Worm (Caenorhabditis elegans) whole organism, L1 larva: ENCODE data around the gene hum-2.
"Not testable (repeated sequence)": the region's sequence is repeated elsewhere in the genome, so short reads cannot be mapped to it uniquely, and the experiment has no call there.

Experiments used
- C16A3.4 ChIP-seq: fragments of 150-350 bp; optimal IDR thresholded peaks from 2 replicates; lab custom pipeline; 2014; ENCODE audit warnings: missing biosample characterization, missing genetic modification characterization
- alr-1 ChIP-seq: fragments of 200-800 bp; sonication (Bioruptor generic); optimal IDR thresholded peaks from 2 replicates; lab custom pipeline; 2018; ENCODE audit warnings: borderline replicate concordance, mild to moderate bottlenecking, missing genetic modification characterization, missing compliant biosample characterization
- blmp-1 ChIP-seq: fragments of 150-350 bp; optimal IDR thresholded peaks from 2 replicates; lab custom pipeline; 2014; ENCODE audit warnings: missing biosample characterization, missing genetic modification characterization
- ceh-8 ChIP-seq: fragments of 200-800 bp; sonication (Bioruptor generic); optimal IDR thresholded peaks from 2 replicates; lab custom pipeline; 2018; ENCODE audit warnings: mild to moderate bottlenecking, missing genetic modification characterization, moderate library complexity, missing compliant biosample characterization
- ceh-88 ChIP-seq: fragments of 200-800 bp; sonication (Bioruptor generic); IDR thresholded peaks from 2 replicates; pipeline ENCODE4 v1.3.6; 2022; ENCODE audit warnings: missing genetic modification characterization, missing compliant biosample characterization
- ces-1 ChIP-seq: fragments of 150-350 bp; optimal IDR thresholded peaks from 2 replicates; lab custom pipeline; 2014; ENCODE audit warnings: missing biosample characterization, missing genetic modification reagents, missing genetic modification characterization
- dpl-1 ChIP-seq, 3 experiments: fragments of 150-350 bp in 2 of 3; sonication (generic microtip) in 1 of 3; optimal IDR thresholded peaks; 2 replicates each; lab custom pipeline; 2014 to 2017; ENCODE audit warnings: missing biosample characterization in 3 of 3, missing genetic modification characterization in 3 of 3, missing genetic modification reagents in 3 of 3
- efl-1 ChIP-seq, 4 experiments: fragments of 150-350 bp; optimal IDR thresholded peaks in 3 of 4; peaks in 1 of 4; 1 replicate in 1 of 4; 2 replicates in 3 of 4; lab custom pipeline; 2014; ENCODE audit warnings: missing biosample characterization in 2 of 4, missing genetic modification characterization in 2 of 4, missing genetic modification reagents in 2 of 4
- egl-27 ChIP-seq, 2 experiments: fragments of 150-350 bp in 1 of 2; sonication (generic microtip); optimal IDR thresholded peaks; 3 replicates each; lab custom pipeline; 2017 to 2018; ENCODE audit warnings: missing biosample characterization in 2 of 2, missing genetic modification characterization in 2 of 2, missing genetic modification reagents in 2 of 2
- elt-2 ChIP-seq: sonication (generic microtip); optimal IDR thresholded peaks from 2 replicates; lab custom pipeline; 2016; ENCODE audit warnings: missing genetic modification characterization, mild to moderate bottlenecking, inconsistent platforms, missing compliant biosample characterization, missing genetic modification reagents
- fos-1 ChIP-seq: fragments of 150-350 bp; optimal IDR thresholded peaks from 2 replicates; lab custom pipeline; 2014; ENCODE audit warnings: missing biosample characterization, missing genetic modification characterization
- grh-1 ChIP-seq: fragments of 200-800 bp; sonication (Bioruptor generic); IDR thresholded peaks from 2 replicates; pipeline ENCODE4 v1.3.6; 2022; ENCODE audit warnings: missing genetic modification reagents, missing genetic modification characterization, missing compliant biosample characterization
- hpl-2 ChIP-seq: fragments of 150-350 bp; optimal IDR thresholded peaks from 2 replicates; lab custom pipeline; 2014; ENCODE audit warnings: missing biosample characterization, missing genetic modification reagents, missing genetic modification characterization
- lin-13 ChIP-seq: fragments of 150-350 bp; optimal IDR thresholded peaks from 2 replicates; lab custom pipeline; 2014; ENCODE audit warnings: missing biosample characterization, missing genetic modification reagents, missing genetic modification characterization
- lin-14 ChIP-seq: fragments of 200-800 bp; sonication (Bioruptor generic); optimal IDR thresholded peaks from 2 replicates; lab custom pipeline; 2018; ENCODE audit warnings: mild to moderate bottlenecking, missing genetic modification characterization, moderate library complexity, missing compliant biosample characterization
- lin-35 ChIP-seq, 2 experiments: fragments of 150-350 bp; optimal IDR thresholded peaks; 2 replicates each; lab custom pipeline; 2014; ENCODE audit warnings: missing biosample characterization in 2 of 2, missing genetic modification characterization in 2 of 2, missing genetic modification reagents in 2 of 2
- mab-9 ChIP-seq: fragments of 200-800 bp; sonication (Bioruptor generic); IDR thresholded peaks from 2 replicates; pipeline ENCODE4 v1.3.6; 2022; ENCODE audit warnings: missing genetic modification reagents, missing genetic modification characterization, missing compliant biosample characterization
- mep-1 ChIP-seq: fragments of 150-350 bp; optimal IDR thresholded peaks from 2 replicates; lab custom pipeline; 2014; ENCODE audit warnings: missing biosample characterization, missing genetic modification characterization
- nhr-19 ChIP-seq: fragments of 200-800 bp; sonication (Bioruptor generic); conservative IDR thresholded peaks from 2 replicates; pipeline ENCODE4 v1.3.6; 2022; ENCODE audit warnings: missing genetic modification characterization, missing compliant biosample characterization
- nhr-47 ChIP-seq: sonication (generic microtip); optimal IDR thresholded peaks from 2 replicates; lab custom pipeline; 2016; ENCODE audit warnings: mild to moderate bottlenecking, missing genetic modification characterization, moderate library complexity, missing compliant biosample characterization
- nhr-85 ChIP-seq: sonication (generic microtip); peaks from one replicate; lab custom pipeline; 2016; ENCODE audit warnings: missing genetic modification characterization, inconsistent platforms, missing compliant biosample characterization
- pag-3 ChIP-seq: sonication (generic microtip); optimal IDR thresholded peaks from 2 replicates; lab custom pipeline; 2017; ENCODE audit warnings: missing genetic modification characterization, mild to moderate bottlenecking, missing compliant biosample characterization, antibody characterized with exemption, borderline replicate concordance; ENCODE audit not compliant: insufficient read depth
- rnt-1 ChIP-seq: sonication (generic microtip); optimal IDR thresholded peaks from 2 replicates; lab custom pipeline; 2016; ENCODE audit warnings: mild to moderate bottlenecking, missing genetic modification characterization, moderate library complexity, missing compliant biosample characterization
- snpc-4 ChIP-seq: fragments of 150-350 bp; optimal IDR thresholded peaks from 2 replicates; lab custom pipeline; 2014; ENCODE audit warnings: missing biosample characterization, missing genetic modification characterization
- snu-23 ChIP-seq: sonication (generic microtip); optimal IDR thresholded peaks from 2 replicates; lab custom pipeline; 2016; ENCODE audit warnings: missing genetic modification characterization, missing compliant biosample characterization
- unc-62 ChIP-seq: fragments of 150-350 bp; optimal IDR thresholded peaks from 2 replicates; lab custom pipeline; 2014; ENCODE audit warnings: missing biosample characterization, missing genetic modification reagents, missing genetic modification characterization
- xbp-1 ChIP-seq: sonication (generic microtip); optimal IDR thresholded peaks from 2 replicates; lab custom pipeline; 2016; ENCODE audit warnings: missing genetic modification characterization, missing compliant biosample characterization
- zag-1 ChIP-seq: fragments of 150-350 bp; optimal IDR thresholded peaks from 2 replicates; lab custom pipeline; 2014; ENCODE audit warnings: missing biosample characterization, missing genetic modification characterization
- ztf-11 ChIP-seq, 2 experiments: sonication (generic microtip); optimal IDR thresholded peaks; 2 replicates each; lab custom pipeline; 2016 to 2017; ENCODE audit warnings: missing genetic modification characterization in 2 of 2, missing biosample characterization in 1 of 2, missing compliant biosample characterization in 1 of 2

hum-2 gene

ce11 chrV:9379808-9380207, 6.2 kb upstream of the hum-2 start, which contains the start of gene E02C12.11:
Gene E02C12.11 (minus strand): TSS chrV:9379908.
- not testable (repeated sequence) for TF ChIP-seq mab-9; blmp-1; lin-13 (GFP tag; lab: Kevin White, UChicago)

ce11 chrV:9381846-9382363, 4.1 kb upstream of the hum-2 start, which contains the start of gene E02C12.12:
Gene E02C12.12 (minus strand): TSS chrV:9382313.
- TF ChIP-seq blmp-1: peak; percentile 20
- no peak for TF ChIP-seq lin-13 (GFP tag; lab: Kevin White, UChicago)
- TF ChIP-seq nhr-85 (tag; lab: Kevin White, UChicago): peak; percentile 51

ce11 chrV:9382538-9383328, 3.2 kb upstream of the hum-2 start:
- no peak for TF ChIP-seq xbp-1 (tag; lab: Kevin White, UChicago)
- no peak for TF ChIP-seq ztf-11 (tag; optimal IDR thresholded peaks at IDR 0.05; lab: Kevin White, UChicago)
- no peak for TF ChIP-seq grh-1 (GFP tag; lab: Robert Waterston, UW)
- TF ChIP-seq efl-1 (optimal IDR thresholded peaks at IDR 0.05; lab: Kevin White, UChicago): peak in 1 of 2 experiments; percentile 19
- peak in 1 of 2 experiments; percentile 67 for TF ChIP-seq efl-1 (GFP tag; optimal IDR thresholded peaks at IDR 0.05 in 1 of 2; lab: Kevin White, UChicago)
- peak in 2 of 3 experiments; percentile 4 to 15 for TF ChIP-seq dpl-1 (GFP tag; optimal IDR thresholded peaks at IDR 0.05; lab: Kevin White, UChicago)
- TF ChIP-seq zag-1 (tag; lab: Kevin White, UChicago): no peak
- peak in 1 of 2 experiments; percentile 7 for TF ChIP-seq lin-35 (GFP tag; optimal IDR thresholded peaks at IDR 0.05; lab: Kevin White, UChicago)
- TF ChIP-seq nhr-85 (tag; lab: Kevin White, UChicago): no peak
- no peak for TF ChIP-seq egl-27 (tag; optimal IDR thresholded peaks at IDR 0.05; lab: Kevin White, UChicago)
- no peak for TF ChIP-seq pag-3
- no peak for TF ChIP-seq rnt-1 (tag; lab: Kevin White, UChicago)

- TF ChIP-seq alr-1 (tag; lab: Kevin White, UChicago) (no peak), mep-1 (tag; lab: Kevin White, UChicago) (no peak), elt-2 (tag; lab: Kevin White, UChicago) (no peak)
- TF ChIP-seq, all 84 proteins: peak for 0
Observed at ce11 chrV:9384359-9384758, 1.6 kb upstream of the hum-2 start.

- TF ChIP-seq lin-35 (GFP tag; optimal IDR thresholded peaks at IDR 0.05; lab: Kevin White, UChicago) (no peak), ces-1 (no peak), hpl-2 (no peak), ceh-88 (GFP tag; lab: Robert Waterston, UW) (no peak), lin-14 (GFP tag; lab: Kevin White, UChicago) (no peak), efl-1 (optimal IDR thresholded peaks at IDR 0.05; lab: Kevin White, UChicago) (no peak), efl-1 (GFP tag; optimal IDR thresholded peaks at IDR 0.05 in 1 of 2; lab: Kevin White, UChicago) (peak in 1 of 2 experiments; percentile 62), blmp-1 (peak; percentile 25), ceh-8 (GFP tag; lab: Kevin White, UChicago) (no peak), fos-1 (tag; lab: Kevin White, UChicago) (no peak), C16A3.4 (tag; lab: Kevin White, UChicago) (no peak)
Observed at ce11 chrV:9384949-9385348, 1.0 kb upstream of the hum-2 start.

- TF ChIP-seq unc-62 (GFP tag; lab: Kevin White, UChicago) (no peak), nhr-47 (tag; lab: Kevin White, UChicago) (peak; percentile 32), efl-1 (optimal IDR thresholded peaks at IDR 0.05; lab: Kevin White, UChicago) (peak in 1 of 2 experiments; percentile 25), efl-1 (GFP tag; optimal IDR thresholded peaks at IDR 0.05 in 1 of 2; lab: Kevin White, UChicago) (no peak), lin-14 (GFP tag; lab: Kevin White, UChicago) (peak; percentile 20), nhr-85 (tag; lab: Kevin White, UChicago) (peak; percentile 9), grh-1 (GFP tag; lab: Robert Waterston, UW) (0 out of 2 replicates have a peak, but pooled peaks have one; percentile 15), snu-23 (peak; percentile 22), rnt-1 (tag; lab: Kevin White, UChicago) (peak; percentile 47), nhr-19 (GFP tag; lab: Robert Waterston, UW) (peak; percentile 36; the same call in 1 of the 2 replicates), snpc-4 (tag; lab: Kevin White, UChicago) (peak; percentile 97), alr-1 (tag; lab: Kevin White, UChicago) (no peak)
Observed at ce11 chrV:9391959-9392358, 6.0 kb downstream of the hum-2 start.
